Worm (Caenorhabditis elegans) whole organism, L3 larva: Measurements from ENCODE around the gene frpr-1.

Experiments
- elt-3 ChIP-seq, 3 experiments: fragments of 150-350 bp in 1 of 3; sonication (generic microtip) in 2 of 3; optimal IDR thresholded peaks; 2 replicates in 2 of 3; 4 replicates in 1 of 3; lab custom pipeline; 2014 to 2017; ENCODE audit warnings: missing biosample characterization in 3 of 3, missing genetic modification characterization in 3 of 3
- fos-1 ChIP-seq: fragments of 150-350 bp; optimal IDR thresholded peaks from 2 replicates; lab custom pipeline; 2014; ENCODE audit warnings: missing biosample characterization, missing genetic modification characterization
- nhr-23 ChIP-seq: fragments of 150-350 bp; optimal IDR thresholded peaks from 2 replicates; lab custom pipeline; 2014; ENCODE audit warnings: missing biosample characterization, missing genetic modification reagents, missing genetic modification characterization
- skn-1 ChIP-seq: fragments of 150-350 bp; optimal IDR thresholded peaks from 2 replicates; lab custom pipeline; 2014; ENCODE audit warnings: missing biosample characterization, missing genetic modification characterization
- unc-62 ChIP-seq: fragments of 150-350 bp; sonication (generic microtip); optimal IDR thresholded peaks from 4 replicates; lab custom pipeline; 2014; ENCODE audit warnings: missing biosample characterization, missing genetic modification reagents, missing genetic modification characterization

DNA sequence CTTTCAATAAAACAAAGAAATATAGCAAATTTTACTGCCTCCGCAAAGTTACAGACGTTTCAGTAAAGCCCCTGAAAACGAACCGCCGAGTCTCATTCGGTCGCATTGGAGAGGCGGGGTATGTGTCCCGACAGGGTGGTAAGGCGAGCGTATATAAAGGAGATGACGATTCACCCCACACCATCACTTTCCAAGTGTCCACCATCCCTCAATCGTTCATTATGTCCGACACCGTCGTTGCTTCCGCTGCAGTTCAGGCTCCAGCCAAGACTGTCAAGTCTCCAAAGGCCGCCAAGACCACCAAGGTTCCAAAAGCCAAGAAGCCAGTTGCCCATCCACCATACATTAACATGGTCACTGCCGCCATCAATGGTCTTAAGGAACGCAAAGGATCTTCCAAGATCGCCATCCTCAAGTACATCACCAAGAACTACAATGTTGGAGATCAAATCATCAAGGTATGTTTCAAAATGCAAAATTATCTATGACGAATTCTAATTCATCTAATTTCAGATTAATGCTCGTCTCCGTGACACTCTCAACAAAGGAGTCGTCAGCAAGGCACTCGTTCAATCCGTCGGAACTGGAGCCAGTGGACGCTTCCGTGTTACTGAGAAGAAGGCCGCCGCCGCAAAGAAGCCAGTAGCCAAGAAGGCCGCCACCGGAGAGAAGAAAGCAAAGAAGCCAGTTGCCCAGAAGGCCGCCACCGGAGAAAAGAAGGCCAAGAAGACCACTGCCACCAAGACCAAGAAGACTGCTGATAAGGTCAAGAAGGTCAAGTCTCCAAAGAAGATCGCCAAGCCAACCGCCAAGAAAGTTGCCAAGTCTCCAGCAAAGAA, 29.8 kb upstream of the frpr-1 start, which contains the start of gene hil-3:
- TF ChIP-seq elt-3 (tag; optimal IDR thresholded peaks at IDR 0.05; lab: Kevin White, UChicago) (no peak), fos-1 (tag; lab: Kevin White, UChicago) (no peak), unc-62 (no peak), nhr-23 (tag; lab: Kevin White, UChicago) (no peak), skn-1 (tag; lab: Kevin White, UChicago) (no peak)
